Worm (Caenorhabditis elegans) whole organism, dauer: ENCODE data around the gene prp-19.

Experiments
- unc-62 ChIP-seq: sonication (generic microtip); optimal IDR thresholded peaks from 2 replicates; lab custom pipeline; 2017; ENCODE audit warnings: missing biosample characterization, missing genetic modification reagents, missing genetic modification characterization

The prp-19 gene

ce11 chrIII:5155393-5155792 lies 16.5 kb downstream of the prp-19 start:
- no peak for TF ChIP-seq unc-62 (GFP tag; lab: Kevin White, UChicago)

- no peak for TF ChIP-seq unc-62 (GFP tag; lab: Kevin White, UChicago)
These were observed 18.7 kb downstream of the prp-19 start, which contains the start of the genes rbm-42 and grwd-1 for ce11 chrIII:5153137-5153536. rbm-42 (minus strand) TSS chrIII:5153229. grwd-1 (plus strand) TSS chrIII:5153464.

- no peak for TF ChIP-seq unc-62 (GFP tag; lab: Kevin White, UChicago)
These were observed 20.9 kb downstream of the prp-19 start for ce11 chrIII:5150980-5151379.

ce11 chrIII:5150012-5150411 lies 21.8 kb downstream of the prp-19 start:
- no peak for TF ChIP-seq unc-62 (GFP tag; lab: Kevin White, UChicago)

- no peak for TF ChIP-seq unc-62 (GFP tag; lab: Kevin White, UChicago)
These were observed 22.4 kb downstream of the prp-19 start, which contains the start of gene Y54H5A.2 for ce11 chrIII:5149478-5149877. Y54H5A.2 (minus strand) TSS chrIII:5149578.

- TF ChIP-seq unc-62 (GFP tag; lab: Kevin White, UChicago) = no peak
These were observed 24.4 kb downstream of the prp-19 start for ce11 chrIII:5147445-5147844.

- no peak for TF ChIP-seq unc-62 (GFP tag; lab: Kevin White, UChicago)
These were observed 25.1 kb downstream of the prp-19 start for ce11 chrIII:5146749-5147148.

ce11 chrIII:5145874-5146273 lies 26.0 kb downstream of the prp-19 start:
- TF ChIP-seq unc-62 (GFP tag; lab: Kevin White, UChicago) = no peak

- TF ChIP-seq unc-62 (GFP tag; lab: Kevin White, UChicago) = no peak
These were observed 27.7 kb downstream of the prp-19 start for ce11 chrIII:5144169-5144568.

- TF ChIP-seq unc-62 (GFP tag; lab: Kevin White, UChicago) = no peak
These were observed 28.3 kb downstream of the prp-19 start for ce11 chrIII:5143520-5143919.

ce11 chrIII:5141935-5142334 lies 29.9 kb downstream of the prp-19 start:
- no peak for TF ChIP-seq unc-62 (GFP tag; lab: Kevin White, UChicago)

- no peak for TF ChIP-seq unc-62 (GFP tag; lab: Kevin White, UChicago)
These were observed 31.3 kb downstream of the prp-19 start for ce11 chrIII:5140559-5140958.

ce11 chrIII:5139768-5140167 lies 32.1 kb downstream of the prp-19 start:
- TF ChIP-seq unc-62 (GFP tag; lab: Kevin White, UChicago) = no peak

- no peak for TF ChIP-seq unc-62 (GFP tag; lab: Kevin White, UChicago)
These were observed 32.8 kb downstream of the prp-19 start for ce11 chrIII:5138940-5139533.

ce11 chrIII:5137685-5138084 lies 34.2 kb downstream of the prp-19 start:
- no peak for TF ChIP-seq unc-62 (GFP tag; lab: Kevin White, UChicago)

ce11 chrIII:5137099-5137498 lies 34.7 kb downstream of the prp-19 start:
- TF ChIP-seq unc-62 (GFP tag; lab: Kevin White, UChicago) = no peak

ce11 chrIII:5136033-5136597 lies 35.7 kb downstream of the prp-19 start, which contains the start of gene tbx-2:
tbx-2 (minus strand) TSS chrIII:5136296.
- TF ChIP-seq unc-62 (GFP tag; lab: Kevin White, UChicago) = no peak
